Fruit fly (Drosophila melanogaster): ENCODE measurements around the gene Alg12.

DNA sequence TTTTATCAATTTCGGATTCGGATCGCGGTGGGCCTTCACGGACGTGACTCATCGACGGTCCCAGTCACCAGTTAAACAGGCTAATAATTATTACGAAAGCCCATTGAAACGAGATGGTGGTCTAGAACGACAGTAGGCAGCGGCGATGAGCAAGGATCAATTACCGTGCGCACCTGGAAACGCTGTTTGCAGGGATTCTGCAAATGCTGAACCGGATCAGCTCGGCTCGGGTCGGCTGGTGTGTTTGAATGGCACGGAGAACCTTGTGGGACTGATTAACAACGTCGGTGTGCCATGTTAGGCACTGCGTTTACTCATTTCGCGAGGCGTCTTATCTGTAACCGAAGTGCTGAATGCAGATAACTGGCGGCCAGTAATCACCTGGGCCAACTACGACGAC lies 17.9 kb downstream of the Alg12 start, which contains the start of gene Whamy:
- TF ChIP-seq usp (GFP tag; optimal IDR thresholded peaks at IDR 0.05) (no peak), Dll (optimal IDR thresholded peaks at IDR 0.05) (no peak), psq (optimal IDR thresholded peaks at IDR 0.05) (no peak)

All from whole organism.